Worm (Caenorhabditis elegans): Measurements from ENCODE around the gene C18A11.1.

The C18A11.1 gene

ce11 chrX:8083919-8084318 lies 14.8 kb downstream of the C18A11.1 start, which contains the start of gene K07E3.4 (continued):
- TF ChIP-seq lsy-2 (tag; optimal IDR thresholded peaks at IDR 0.05), result peak in 1 of 2 experiments; percentile 46
- TF ChIP-seq zip-11 (GFP tag; IDR thresholded peaks at IDR 0.05), result no peak
- no peak for TF ChIP-seq mdt-29 (GFP tag; IDR thresholded peaks at IDR 0.05)
- peak; percentile 5; the same call in 1 of the 2 replicates for TF ChIP-seq php-3 (GFP tag; IDR thresholded peaks at IDR 0.05)
- no peak for TF ChIP-seq daf-12 (tag; optimal IDR thresholded peaks at IDR 0.05)
- no peak for TF ChIP-seq cey-2 (tag; optimal IDR thresholded peaks at IDR 0.05; ENCODE audit: borderline replicate concordance, insufficient read depth)
- TF ChIP-seq T20F7.1 (GFP tag; optimal IDR thresholded peaks at IDR 0.05), result peak; percentile 26
- TF ChIP-seq mes-2 (tag; optimal IDR thresholded peaks at IDR 0.05; ENCODE audit: poor library complexity, severe bottlenecking), result peak; percentile 50
- TF ChIP-seq gei-8 (GFP tag; optimal IDR thresholded peaks at IDR 0.05), result peak; percentile 51
- TF ChIP-seq nhr-48 (tag; optimal IDR thresholded peaks at IDR 0.05), result peak; percentile 48
- no peak for TF ChIP-seq pha-4 (GFP tag; IDR thresholded peaks at IDR 0.05)
- no peak for TF ChIP-seq pha-4 (tag; optimal IDR thresholded peaks at IDR 0.05)
- no peak for TF ChIP-seq fos-1 (tag; optimal IDR thresholded peaks at IDR 0.05)
- no peak for TF ChIP-seq daf-16 (GFP tag; optimal IDR thresholded peaks at IDR 0.05)
- peak; percentile 86 for TF ChIP-seq daf-16 (tag; optimal IDR thresholded peaks at IDR 0.05)
- no peak for TF ChIP-seq ZK546.5 (tag; optimal IDR thresholded peaks at IDR 0.05)
- TF ChIP-seq aha-1 (tag), result peak; percentile 38
- TF ChIP-seq dmd-8 (GFP tag; IDR thresholded peaks at IDR 0.05), result no peak
- no peak for TF ChIP-seq mxl-2 (GFP tag; conservative IDR thresholded peaks at IDR 0.05)
- peak; percentile 54 for TF ChIP-seq nhr-77 (tag; optimal IDR thresholded peaks at IDR 0.05)
- TF ChIP-seq lin-1 (GFP tag; IDR thresholded peaks at IDR 0.05), result peak; percentile 43; the same call in 1 of the 2 replicates
- TF ChIP-seq hif-1 (tag; optimal IDR thresholded peaks at IDR 0.05), result peak in 1 of 2 experiments; percentile 55
- TF ChIP-seq zfp-3 (GFP tag; conservative IDR thresholded peaks at IDR 0.05), result no peak; the same call in 1 of the 2 replicates
- TF ChIP-seq nhr-102 (tag; optimal IDR thresholded peaks at IDR 0.05), result peak; percentile 27
- no peak for TF ChIP-seq nhr-76 (tag; optimal IDR thresholded peaks at IDR 0.05)
- peak in 1 of 2 experiments; percentile 77 for TF ChIP-seq unc-62 (GFP tag; optimal IDR thresholded peaks at IDR 0.05 in 1 of 2)
- TF ChIP-seq unc-62 (tag; optimal IDR thresholded peaks at IDR 0.05), result no peak
- no peak for TF ChIP-seq snpc-4 (tag; optimal IDR thresholded peaks at IDR 0.05)
- TF ChIP-seq unc-39 (tag; optimal IDR thresholded peaks at IDR 0.05), result no peak
- peak; percentile 6 for TF ChIP-seq nhr-11 (tag; optimal IDR thresholded peaks at IDR 0.05)
- TF ChIP-seq hlh-30 (tag; optimal IDR thresholded peaks at IDR 0.05; ENCODE audit: insufficient read depth), result peak; percentile 95
- peak; percentile 86 for TF ChIP-seq hlh-11 (tag; optimal IDR thresholded peaks at IDR 0.05)
- TF ChIP-seq snpc-1.2 (GFP tag; IDR thresholded peaks at IDR 0.05), result no peak
- TF ChIP-seq ctbp-1 (GFP tag; IDR thresholded peaks at IDR 0.05), result no peak
- TF ChIP-seq nhr-41 (GFP tag; IDR thresholded peaks at IDR 0.05), result no peak
- no peak for TF ChIP-seq set-16 (GFP tag; IDR thresholded peaks at IDR 0.05)

DNA sequence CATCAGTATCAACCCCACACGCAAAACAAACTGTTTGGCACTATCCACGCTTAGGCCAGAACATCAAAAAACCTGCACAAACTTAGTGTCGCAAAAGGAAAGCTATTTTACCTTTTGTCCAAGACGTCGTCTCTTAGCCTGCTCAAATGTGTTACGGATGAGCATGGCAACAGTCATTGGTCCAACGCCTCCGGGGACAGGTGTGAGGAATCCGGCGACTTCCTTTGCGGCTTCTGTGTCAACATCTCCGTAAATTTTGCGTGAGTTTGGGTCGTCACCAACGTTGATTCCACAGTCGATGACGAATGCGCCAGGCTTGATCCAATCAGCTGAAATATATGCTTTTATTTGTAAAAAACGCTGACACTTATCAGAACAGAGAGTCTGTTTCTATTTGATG lies 15.5 kb downstream of the C18A11.1 start:
- TF ChIP-seq unc-62 (GFP tag; optimal IDR thresholded peaks at IDR 0.05 in 1 of 2), result no peak
- TF ChIP-seq unc-62 (tag; optimal IDR thresholded peaks at IDR 0.05), result no peak
- no peak for TF ChIP-seq lin-13 (GFP tag; optimal IDR thresholded peaks at IDR 0.05)
- TF ChIP-seq nhr-11 (tag; optimal IDR thresholded peaks at IDR 0.05), result no peak
- TF ChIP-seq D1046.2 (GFP tag; IDR thresholded peaks at IDR 0.05), result no peak
- no peak for TF ChIP-seq pqm-1 (tag; optimal IDR thresholded peaks at IDR 0.05)
- no peak for TF ChIP-seq daf-16 (GFP tag; optimal IDR thresholded peaks at IDR 0.05)
- TF ChIP-seq daf-16 (tag; optimal IDR thresholded peaks at IDR 0.05), result peak; percentile 2
- TF ChIP-seq nhr-28 (tag; optimal IDR thresholded peaks at IDR 0.05), result peak; percentile 16
- TF ChIP-seq aha-1 (tag), result peak; percentile 97

DNA sequence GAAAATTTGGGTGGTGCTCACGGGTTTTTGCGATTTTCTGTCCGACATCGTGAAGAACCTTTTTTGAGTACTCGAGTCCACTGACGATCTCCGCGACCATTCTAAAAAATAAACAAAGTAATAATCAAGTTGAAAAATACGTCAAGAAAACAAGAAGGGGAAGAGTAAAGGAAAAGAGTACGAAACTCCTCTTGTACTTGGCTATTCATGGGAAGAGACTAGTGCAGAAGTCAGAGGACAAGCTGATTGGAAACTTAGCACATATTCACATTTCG lies 17.3 kb downstream of the C18A11.1 start, which contains the start of gene dao-3:
dao-3 (minus strand) TSS at position 101 of the 275 bp plus-strand sequence.
- no peak for TF ChIP-seq daf-19 (GFP tag; conservative IDR thresholded peaks at IDR 0.05)
- no peak for TF ChIP-seq F44E2.7 (GFP tag; IDR thresholded peaks at IDR 0.05)
- TF ChIP-seq hlh-11 (tag; optimal IDR thresholded peaks at IDR 0.05), result no peak
- TF ChIP-seq nhr-102 (tag; optimal IDR thresholded peaks at IDR 0.05), result no peak
- TF ChIP-seq dmd-8 (GFP tag; IDR thresholded peaks at IDR 0.05), result no peak
- no peak for TF ChIP-seq madf-9 (GFP tag; conservative IDR thresholded peaks at IDR 0.05)
- no peak for TF ChIP-seq ama-1 (optimal IDR thresholded peaks at IDR 0.05)
- TF ChIP-seq Y105C5A.15 (GFP tag; IDR thresholded peaks at IDR 0.05), result no peak
